Fruit fly (Drosophila melanogaster): Measurements from ENCODE around the gene Tsp96F.

DNA sequence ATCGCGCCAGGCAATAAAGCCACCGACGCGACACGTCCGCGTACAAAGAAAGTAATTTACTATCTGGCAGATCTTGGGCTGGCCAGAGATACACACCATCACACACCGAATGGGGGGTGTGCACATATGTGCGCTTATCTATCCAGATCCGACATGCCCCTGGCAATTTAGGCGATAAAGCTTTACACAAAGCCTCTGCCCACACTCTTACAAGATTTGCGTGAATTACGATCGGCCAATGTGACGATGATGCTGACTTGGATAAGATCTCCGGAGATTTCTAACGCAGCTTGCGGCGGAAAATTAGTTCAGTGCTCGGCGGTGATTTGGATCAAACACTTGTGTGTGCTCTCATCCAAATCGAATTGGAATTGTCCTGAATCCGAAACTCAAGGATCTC is 25.5 kb upstream of the Tsp96F start, which contains the start of gene kumpel:
- no peak for TF ChIP-seq CTCF (optimal IDR thresholded peaks at IDR 0.05)
- TF ChIP-seq CG8478 (optimal IDR thresholded peaks at IDR 0.05) = no peak
